Fruit fly (Drosophila melanogaster): ENCODE results near the gene CG44000.

DNA sequence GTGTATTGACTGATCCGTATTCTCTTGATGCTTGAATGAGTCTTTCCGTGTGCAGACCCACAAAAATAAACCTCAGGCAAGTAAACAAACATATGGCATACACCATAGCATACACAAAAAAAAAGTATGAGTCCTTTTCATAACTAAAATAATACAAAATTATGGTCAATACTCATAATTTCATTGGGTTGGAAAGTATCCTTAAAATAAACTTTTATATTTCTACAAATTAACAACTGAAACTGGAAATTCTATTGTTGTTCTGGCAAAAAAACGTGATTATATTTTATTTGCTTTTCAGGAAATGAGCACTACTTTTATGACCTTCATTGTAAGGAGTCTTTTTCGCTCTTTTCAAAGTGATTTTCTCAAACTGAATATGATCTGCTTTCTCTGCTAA is 994 bp upstream of the CG44000 start:
- no peak for TF ChIP-seq CG9948 (tag; optimal IDR thresholded peaks at IDR 0.05)
- no peak for TF ChIP-seq CG34367 (tag; optimal IDR thresholded peaks at IDR 0.05)
- no peak for TF ChIP-seq gl (tag; optimal IDR thresholded peaks at IDR 0.05)
- no peak for TF ChIP-seq fd96Ca (GFP tag; IDR thresholded peaks at IDR 0.05)
- TF ChIP-seq D1 (tag; optimal IDR thresholded peaks at IDR 0.05) = no peak
- no peak for TF ChIP-seq EcR (GFP tag; optimal IDR thresholded peaks at IDR 0.05)
- TF ChIP-seq rn (GFP tag; IDR thresholded peaks at IDR 0.05) = no peak

Data from whole organism, pupa.